Fruit fly (Drosophila melanogaster) whole organism, embryonic: ENCODE results near the gene pim.

Experiments
- H15 ChIP-seq: fragments of 200-800 bp; sonication (Bioruptor generic); IDR thresholded peaks from 3 replicates; pipeline ENCODE4 v1.3.6; 2022; ENCODE audit warnings: missing biosample characterization, missing genetic modification characterization
- NfI ChIP-seq: fragments of 200-800 bp; sonication (Bioruptor generic); optimal IDR thresholded peaks from 3 replicates; lab custom pipeline; 2018; ENCODE audit warnings: missing biosample characterization, mild to moderate bottlenecking, missing genetic modification characterization, moderate library complexity
- Poxn ChIP-seq: fragments of 200-800 bp; sonication (Bioruptor generic); IDR thresholded peaks from 2 replicates; pipeline ENCODE4 v1.3.6; 2022; ENCODE audit warnings: missing biosample characterization, missing genetic modification characterization
- Sox102F ChIP-seq: fragments of 200-800 bp; sonication (Bioruptor generic); optimal IDR thresholded peaks from 2 replicates; lab custom pipeline; 2018; ENCODE audit warnings: missing biosample characterization, mild to moderate bottlenecking, missing genetic modification characterization, moderate library complexity

dm6 chr2L:10333091-10333991, 29.4 kb upstream of the pim start, which contains the start of gene GATAd:
- TF ChIP-seq H15 (no peak), Sox102F (GFP tag; lab: Kevin White, UChicago) (no peak), Poxn (GFP tag; lab: Robert Waterston, UW) (no peak), NfI (GFP tag; lab: Kevin White, UChicago) (no peak)
